Worm (Caenorhabditis elegans): ENCODE data around the gene F40G12.6.

DNA sequence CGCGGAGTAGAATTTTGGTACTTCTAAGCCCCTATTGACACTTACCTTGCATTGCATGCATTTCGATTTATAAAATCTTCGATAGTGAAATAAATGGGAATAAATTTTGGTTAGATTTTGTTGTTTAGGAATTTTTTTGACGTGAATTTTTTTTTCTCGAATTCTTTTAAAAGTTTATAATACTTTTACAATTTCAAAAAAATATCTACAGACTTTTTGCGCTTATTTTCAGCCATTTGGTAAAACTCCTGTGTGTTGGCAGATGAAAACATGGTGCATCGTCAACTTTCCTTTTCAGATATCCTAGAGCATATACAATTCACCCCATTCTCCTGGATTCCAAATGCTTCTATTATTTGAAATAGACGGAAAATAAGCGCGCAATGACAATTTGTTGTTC lies 17.7 kb upstream of the F40G12.6 start, which contains the start of gene F14D7.18:
- no peak for TF ChIP-seq nhr-84 (tag; optimal IDR thresholded peaks at IDR 0.05)
- no peak for TF ChIP-seq ztf-11 (tag; optimal IDR thresholded peaks at IDR 0.05)
- no peak for TF ChIP-seq elt-2 (tag; optimal IDR thresholded peaks at IDR 0.05)
- no peak for TF ChIP-seq nhr-12 (tag; optimal IDR thresholded peaks at IDR 0.05)
- no peak for TF ChIP-seq nhr-77 (tag; optimal IDR thresholded peaks at IDR 0.05)
- no peak for TF ChIP-seq fkh-10 (GFP tag; optimal IDR thresholded peaks at IDR 0.05)
- TF ChIP-seq F16B12.6 (tag; optimal IDR thresholded peaks at IDR 0.05), result no peak
- no peak for TF ChIP-seq C04F5.9 (tag; optimal IDR thresholded peaks at IDR 0.05)
- no peak for TF ChIP-seq ztf-4 (tag; optimal IDR thresholded peaks at IDR 0.05)
- TF ChIP-seq elt-3 (tag; optimal IDR thresholded peaks at IDR 0.05), result no peak
- TF ChIP-seq lin-15B (tag; optimal IDR thresholded peaks at IDR 0.05), result no peak
- TF ChIP-seq dpl-1 (GFP tag; optimal IDR thresholded peaks at IDR 0.05), result no peak
- TF ChIP-seq nhr-28 (tag; optimal IDR thresholded peaks at IDR 0.05), result no peak

Data from whole organism, L1 larva.